Worm (Caenorhabditis elegans) whole organism, early embryonic: ENCODE data around the gene hsp-6.

Experiments used
- B0310.2 ChIP-seq: sonication (generic microtip); optimal IDR thresholded peaks from 2 replicates; lab custom pipeline; 2016; ENCODE audit warnings: mild to moderate bottlenecking, missing genetic modification characterization, missing compliant biosample characterization
- F13C5.2 ChIP-seq: sonication (generic microtip); optimal IDR thresholded peaks from 2 replicates; lab custom pipeline; 2017; ENCODE audit warnings: mild to moderate bottlenecking, missing genetic modification characterization, inconsistent platforms, missing compliant biosample characterization
- aly-1 ChIP-seq: sonication (generic microtip); optimal IDR thresholded peaks from 2 replicates; lab custom pipeline; 2016; ENCODE audit warnings: missing genetic modification characterization, missing compliant biosample characterization
- ama-1 ChIP-seq: fragments of 150-350 bp; optimal IDR thresholded peaks from 2 replicates; lab custom pipeline; 2014
- ceh-13 ChIP-seq: fragments of 200-800 bp; sonication (Bioruptor generic); optimal IDR thresholded peaks from 2 replicates; lab custom pipeline; 2018; ENCODE audit warnings: mild to moderate bottlenecking, missing genetic modification characterization, missing compliant biosample characterization
- ceh-36 ChIP-seq: sonication (generic microtip); optimal IDR thresholded peaks from 2 replicates; lab custom pipeline; 2016; ENCODE audit warnings: missing genetic modification characterization, inconsistent platforms, missing compliant biosample characterization
- ets-7 ChIP-seq: sonication (generic microtip); optimal IDR thresholded peaks from 2 replicates; lab custom pipeline; 2016; ENCODE audit warnings: missing genotype, missing genetic modification characterization, missing compliant biosample characterization
- flt-1 ChIP-seq: fragments of 200-800 bp; sonication (Bioruptor generic); IDR thresholded peaks from 2 replicates; pipeline ENCODE4 v1.3.6; 2022; ENCODE audit warnings: missing genetic modification characterization, missing compliant biosample characterization
- hmbx-1 ChIP-seq: sonication (generic microtip); optimal IDR thresholded peaks from 2 replicates; lab custom pipeline; 2016; ENCODE audit warnings: mild to moderate bottlenecking, missing genetic modification characterization, missing compliant biosample characterization
- hmg-4 ChIP-seq: fragments of 200-800 bp; sonication (Bioruptor generic); optimal IDR thresholded peaks from 2 replicates; lab custom pipeline; 2018; ENCODE audit warnings: mild to moderate bottlenecking, missing genetic modification characterization, missing compliant biosample characterization
- hnd-1 ChIP-seq: sonication (generic microtip); optimal IDR thresholded peaks from 2 replicates; lab custom pipeline; 2016; ENCODE audit warnings: missing genetic modification characterization, missing compliant biosample characterization
- pes-1 ChIP-seq: fragments of 200-800 bp; sonication (Bioruptor generic); IDR thresholded peaks from 2 replicates; pipeline ENCODE4 v1.3.6; 2022; ENCODE audit warnings: missing genetic modification reagents, missing genetic modification characterization, missing compliant biosample characterization
- scrt-1 ChIP-seq: fragments of 200-800 bp; sonication (Bioruptor generic); IDR thresholded peaks from 2 replicates; pipeline ENCODE4 v1.3.6; 2022; ENCODE audit warnings: missing genetic modification characterization, missing compliant biosample characterization
- sea-1 ChIP-seq: fragments of 200-800 bp; sonication (Bioruptor generic); conservative IDR thresholded peaks from 2 replicates; pipeline ENCODE4 v1.3.6; 2022; ENCODE audit warnings: missing genetic modification characterization, missing compliant biosample characterization
- tbx-11 ChIP-seq: fragments of 200-800 bp; sonication (Bioruptor generic); IDR thresholded peaks from 2 replicates; pipeline ENCODE4 v1.3.6; 2022; ENCODE audit warnings: missing genetic modification characterization, missing compliant biosample characterization
- tbx-37 ChIP-seq: fragments of 200-800 bp; sonication (Bioruptor generic); conservative IDR thresholded peaks from 2 replicates; pipeline ENCODE4 v1.3.6; 2022; ENCODE audit warnings: missing genetic modification reagents, missing genetic modification characterization, missing compliant biosample characterization
- tra-4 ChIP-seq: sonication (generic microtip); optimal IDR thresholded peaks from 2 replicates; lab custom pipeline; 2017; ENCODE audit warnings: missing genetic modification characterization, missing compliant biosample characterization

The hsp-6 gene

DNA sequence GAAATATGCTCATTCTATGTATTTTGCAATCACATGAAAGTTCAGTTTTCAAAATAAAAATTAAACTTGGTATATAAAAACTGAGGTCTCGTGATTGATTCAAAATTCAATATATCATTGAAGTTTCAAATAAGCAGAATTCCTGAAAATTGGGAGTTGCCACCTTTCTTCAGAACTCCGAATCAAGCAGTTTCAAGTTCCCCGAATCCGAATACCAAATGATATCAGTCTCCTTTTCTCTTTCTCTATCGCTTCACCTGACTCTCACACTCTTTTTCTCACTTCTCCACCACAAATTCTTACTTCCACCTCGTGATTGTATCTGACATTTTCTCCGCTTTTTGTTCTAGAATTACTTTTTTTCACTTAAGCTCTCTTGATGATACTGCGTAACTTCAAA, 32.3 kb downstream of the hsp-6 start, which contains the start of gene R02F11.2:
Gene R02F11.2, plus strand, starts transcription at position 292 of the 400 bp plus-strand sequence.
- TF ChIP-seq F13C5.2 (tag; lab: Kevin White, UChicago) (no peak), tra-4 (tag; lab: Kevin White, UChicago) (no peak), tbx-37 (GFP tag; lab: Robert Waterston, UW) (no peak), tbx-11 (GFP tag; lab: Robert Waterston, UW) (no peak), hmbx-1 (tag; lab: Kevin White, UChicago) (no peak), ama-1 (lab: Kevin White, UChicago) (no peak), ceh-36 (tag; lab: Kevin White, UChicago) (no peak), pes-1 (GFP tag; lab: Robert Waterston, UW) (no peak), ceh-13 (GFP tag; lab: Kevin White, UChicago) (no peak), hmg-4 (no peak), ets-7 (tag; lab: Kevin White, UChicago) (no peak), hnd-1 (tag; lab: Kevin White, UChicago) (no peak), flt-1 (GFP tag; lab: Robert Waterston, UW) (no peak), aly-1 (tag; lab: Kevin White, UChicago) (no peak)

DNA sequence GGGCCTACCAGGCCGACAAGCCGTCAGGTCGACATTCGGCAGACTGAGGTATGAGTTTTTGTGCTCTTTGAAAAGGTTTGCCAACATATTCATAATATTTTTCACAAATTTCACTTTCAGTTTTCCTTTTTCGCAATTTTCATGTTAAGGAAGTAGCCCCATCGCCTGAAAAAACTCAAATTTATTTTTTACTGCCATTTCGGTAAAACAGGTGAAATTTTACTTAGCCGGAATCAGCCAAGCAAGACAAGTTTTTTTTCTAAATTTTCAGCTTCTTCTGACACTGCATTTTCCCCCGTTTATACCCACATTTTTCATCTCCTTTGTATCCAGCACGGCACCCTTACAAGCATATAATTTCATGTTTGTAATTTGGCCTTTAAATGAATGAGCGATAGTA, 35.0 kb downstream of the hsp-6 start, which contains the start of gene R02F11.11:
Gene R02F11.11, plus strand, starts transcription at position 301 of the 400 bp plus-strand sequence.
- no peak for TF ChIP-seq B0310.2
- TF ChIP-seq tbx-37 (GFP tag; lab: Robert Waterston, UW) = no peak
- no peak for TF ChIP-seq ama-1 (lab: Kevin White, UChicago)
- TF ChIP-seq ceh-13 (GFP tag; lab: Kevin White, UChicago) = no peak
- TF ChIP-seq sea-1 (GFP tag; lab: Robert Waterston, UW) = no peak
- TF ChIP-seq ceh-36 (tag; lab: Kevin White, UChicago) = no peak
- TF ChIP-seq tra-4 (tag; lab: Kevin White, UChicago) = no peak
- TF ChIP-seq F13C5.2 (tag; lab: Kevin White, UChicago) = no peak
- TF ChIP-seq aly-1 (tag; lab: Kevin White, UChicago) = no peak

DNA sequence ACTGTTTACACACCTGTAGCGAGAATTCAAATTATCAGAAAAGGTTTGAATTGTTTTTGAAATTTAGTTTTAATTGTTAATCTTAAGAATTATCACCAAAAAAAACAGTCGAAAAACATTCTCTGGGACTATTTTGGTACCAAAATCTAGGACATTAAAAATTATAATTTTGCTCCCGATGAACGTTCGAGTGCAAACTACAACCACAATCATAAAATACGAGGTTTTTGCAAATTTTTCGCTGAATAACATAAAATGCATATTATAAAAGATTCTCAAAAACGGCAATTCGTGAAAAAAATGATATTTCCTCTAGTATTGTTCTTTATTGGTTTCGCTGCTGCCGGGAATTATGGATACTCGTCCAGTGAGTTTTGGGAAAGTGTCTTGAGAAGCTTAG, 36.2 kb downstream of the hsp-6 start, which contains the start of gene R02F11.12:
Gene R02F11.12, plus strand, starts transcription at position 301 of the 400 bp plus-strand sequence.
- TF ChIP-seq sea-1 (GFP tag; lab: Robert Waterston, UW) (no peak), pes-1 (GFP tag; lab: Robert Waterston, UW) (no peak), ceh-13 (GFP tag; lab: Kevin White, UChicago) (no peak), hmbx-1 (tag; lab: Kevin White, UChicago) (no peak), hmg-4 (no peak), B0310.2 (no peak), flt-1 (GFP tag; lab: Robert Waterston, UW) (no peak), aly-1 (tag; lab: Kevin White, UChicago) (no peak), ceh-36 (tag; lab: Kevin White, UChicago) (no peak), tbx-37 (GFP tag; lab: Robert Waterston, UW) (no peak), ets-7 (tag; lab: Kevin White, UChicago) (no peak), tbx-11 (GFP tag; lab: Robert Waterston, UW) (no peak), F13C5.2 (tag; lab: Kevin White, UChicago) (no peak), hnd-1 (tag; lab: Kevin White, UChicago) (no peak), ama-1 (lab: Kevin White, UChicago) (no peak), scrt-1 (GFP tag; lab: Robert Waterston, UW) (no peak), tra-4 (tag; lab: Kevin White, UChicago) (no peak)

- TF ChIP-seq ama-1 (lab: Kevin White, UChicago) (no peak), scrt-1 (GFP tag; lab: Robert Waterston, UW) (no peak), hmg-4 (no peak), hnd-1 (tag; lab: Kevin White, UChicago) (no peak), ceh-13 (GFP tag; lab: Kevin White, UChicago) (no peak), tbx-37 (GFP tag; lab: Robert Waterston, UW) (no peak)
Observed at ce11 chrV:4788823-4789222, 37.7 kb downstream of the hsp-6 start, which contains the start of gene R02F11.10. Gene R02F11.10, plus strand, starts transcription at chrV:4789123.

- TF ChIP-seq ceh-36 (tag; lab: Kevin White, UChicago) = no peak
- TF ChIP-seq hnd-1 (tag; lab: Kevin White, UChicago) = no peak
- no peak for TF ChIP-seq ama-1 (lab: Kevin White, UChicago)
- TF ChIP-seq aly-1 (tag; lab: Kevin White, UChicago) = no peak
- no peak for TF ChIP-seq F13C5.2 (tag; lab: Kevin White, UChicago)
- no peak for TF ChIP-seq tra-4 (tag; lab: Kevin White, UChicago)
Observed at ce11 chrV:4787836-4788235, 38.7 kb downstream of the hsp-6 start.

DNA sequence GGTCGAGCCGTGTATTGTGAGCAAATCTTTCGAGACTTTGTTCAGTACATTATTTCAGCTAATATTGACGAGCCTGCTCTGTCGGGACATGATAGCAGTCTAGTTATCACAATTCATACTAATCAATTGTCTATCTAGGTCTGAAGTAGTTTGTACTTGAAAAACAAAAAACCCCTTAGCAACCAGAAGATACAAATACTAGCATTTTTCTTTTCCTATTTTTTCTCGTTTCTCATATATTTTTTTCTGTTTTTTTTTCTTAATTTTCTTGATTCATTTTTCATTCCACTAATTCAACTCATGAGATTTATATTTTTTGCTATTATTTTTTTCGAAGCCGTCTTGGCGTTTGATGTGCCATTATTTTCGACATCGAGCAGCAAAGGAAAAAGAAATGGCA, 39.4 kb downstream of the hsp-6 start, which contains the start of gene R02F11.9:
Gene R02F11.9, plus strand, starts transcription at position 301 of the 400 bp plus-strand sequence.
- TF ChIP-seq tbx-37 (GFP tag; lab: Robert Waterston, UW) = no peak

ce11 chrV:4785333-4785852, 41.2 kb downstream of the hsp-6 start, which contains the start of the genes Y60C6A.2 and Y60C6A.3:
Gene Y60C6A.2, minus strand, starts transcription at chrV:4785433.
Gene Y60C6A.3, plus strand, starts transcription at chrV:4785802.
- no peak for TF ChIP-seq B0310.2
- no peak for TF ChIP-seq scrt-1 (GFP tag; lab: Robert Waterston, UW)
- TF ChIP-seq flt-1 (GFP tag; lab: Robert Waterston, UW) = no peak

ce11 chrV:4783313-4783712, 43.2 kb downstream of the hsp-6 start, which contains the start of gene Y60C6A.1:
Gene Y60C6A.1, plus strand, starts transcription at chrV:4783613.
- no peak for TF ChIP-seq tbx-11 (GFP tag; lab: Robert Waterston, UW)
- TF ChIP-seq B0310.2 = no peak
- no peak for TF ChIP-seq tra-4 (tag; lab: Kevin White, UChicago)
- no peak for TF ChIP-seq hmg-4
- TF ChIP-seq sea-1 (GFP tag; lab: Robert Waterston, UW) = no peak
- no peak for TF ChIP-seq aly-1 (tag; lab: Kevin White, UChicago)
- no peak for TF ChIP-seq flt-1 (GFP tag; lab: Robert Waterston, UW)
- no peak for TF ChIP-seq scrt-1 (GFP tag; lab: Robert Waterston, UW)
- no peak for TF ChIP-seq ceh-36 (tag; lab: Kevin White, UChicago)
